Worm (Caenorhabditis elegans) whole organism, L4 larva: Measurements from ENCODE around the gene ZK688.9.

Experiments used
- nhr-111 ChIP-seq: fragments of 200-800 bp; sonication (Bioruptor generic); optimal IDR thresholded peaks from 2 replicates; lab custom pipeline; 2018; ENCODE audit warnings: mild to moderate bottlenecking, missing genetic modification characterization, missing compliant biosample characterization
- pha-4 ChIP-seq, 2 experiments: fragments of 150-350 bp in 1 of 2; fragments of 200-800 bp in 1 of 2; sonication (Bioruptor generic) in 1 of 2; IDR thresholded peaks in 1 of 2; optimal IDR thresholded peaks in 1 of 2; 2 replicates each; pipeline versions ENCODE4 v1.3.6 to Lab custom; 2014 to 2022; ENCODE audit warnings: missing genetic modification characterization in 2 of 2, missing genetic modification reagents in 2 of 2, missing biosample characterization in 1 of 2, missing compliant biosample characterization in 1 of 2
- ztf-11 ChIP-seq: fragments of 150-350 bp; optimal IDR thresholded peaks from 2 replicates; lab custom pipeline; 2014; ENCODE audit warnings: missing biosample characterization, missing genetic modification characterization

DNA sequence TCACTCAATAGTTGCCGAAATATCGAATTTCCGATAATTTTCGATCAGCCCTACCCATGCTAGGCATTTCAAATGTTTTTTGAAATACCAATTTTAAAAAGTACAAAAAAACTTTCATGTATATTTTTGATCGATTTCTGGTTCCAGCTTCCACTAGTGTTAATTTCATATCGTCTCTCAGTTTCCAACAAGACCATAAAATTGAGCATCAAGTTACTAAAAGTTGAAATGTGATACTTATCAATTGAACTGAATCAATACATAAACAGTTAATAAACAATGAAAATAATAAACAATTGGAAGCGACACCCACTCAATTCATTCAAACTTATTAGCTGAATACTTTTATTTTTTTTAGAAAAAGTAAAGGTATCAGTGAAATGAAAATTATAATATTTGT is 16.6 kb downstream of the ZK688.9 start, which contains the start of gene cup-4:
- TF ChIP-seq nhr-111 (GFP tag; lab: Kevin White, UChicago) (no peak), ztf-11 (tag; lab: Kevin White, UChicago) (no peak), pha-4 (GFP tag; IDR thresholded peaks at IDR 0.05; lab: Robert Waterston, UW) (no peak), pha-4 (tag; optimal IDR thresholded peaks at IDR 0.05; lab: Kevin White, UChicago) (no peak)
